Worm (Caenorhabditis elegans): ENCODE results near the gene rsp-5.

ce11 chrII:6493709-6494326, 3.9 kb downstream of the rsp-5 start:
- TF ChIP-seq nhr-76 (tag; optimal IDR thresholded peaks at IDR 0.05): no peak
- no peak for TF ChIP-seq unc-130 (tag; optimal IDR thresholded peaks at IDR 0.05)
- TF ChIP-seq zag-1 (tag; optimal IDR thresholded peaks at IDR 0.05): no peak
- no peak for TF ChIP-seq alr-1 (tag; optimal IDR thresholded peaks at IDR 0.05; ENCODE audit: borderline replicate concordance)
- no peak for TF ChIP-seq elt-3 (tag; optimal IDR thresholded peaks at IDR 0.05)
- TF ChIP-seq ceh-82 (tag; optimal IDR thresholded peaks at IDR 0.05): no peak
- TF ChIP-seq efl-1 (optimal IDR thresholded peaks at IDR 0.05): no peak
- no peak for TF ChIP-seq efl-1 (GFP tag; optimal IDR thresholded peaks at IDR 0.05 in 1 of 2)
- TF ChIP-seq lin-13 (GFP tag; optimal IDR thresholded peaks at IDR 0.05): no peak
- TF ChIP-seq nhr-77 (tag; optimal IDR thresholded peaks at IDR 0.05): no peak
